Fruit fly (Drosophila melanogaster) S2 (cell line): ENCODE results near the gene CG15356.

Experiments
- CG8478 ChIP-seq: fragments of >200 bp; optimal IDR thresholded peaks from 2 replicates; lab custom pipeline; 2018
- CTCF ChIP-seq, 2 experiments: fragments of >200 bp; optimal IDR thresholded peaks; 2 replicates each; lab custom pipeline; 2018

DNA sequence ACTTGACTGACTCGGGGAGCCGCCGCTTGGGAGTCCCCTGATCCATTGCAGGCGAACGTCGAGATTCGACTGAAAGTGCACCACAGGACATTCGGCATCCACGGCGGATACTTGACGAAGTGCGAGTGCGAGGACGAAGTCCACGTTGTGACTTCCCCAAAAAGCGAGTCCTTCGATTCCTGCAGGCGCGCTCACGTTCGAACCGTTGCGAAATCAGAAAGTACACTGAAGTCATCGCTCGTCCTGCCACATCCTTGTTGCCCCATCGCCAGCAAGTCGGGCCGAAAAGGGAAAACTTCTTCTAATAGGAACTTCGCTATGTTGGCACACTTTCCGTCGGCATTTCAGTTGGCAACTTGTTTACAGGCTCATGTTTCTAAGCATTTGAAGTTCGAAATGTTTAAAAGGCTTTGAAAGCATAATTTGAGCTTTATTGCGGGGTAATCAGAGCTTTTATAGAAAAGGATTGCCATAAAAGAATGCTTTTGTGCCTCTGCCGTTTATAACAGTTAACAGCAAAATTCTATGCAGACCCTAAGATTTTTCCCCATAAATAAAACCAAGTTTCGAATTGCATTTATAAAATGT lies 25.6 kb upstream of the CG15356 start, which contains the start of gene CG33543:
- no peak for TF ChIP-seq CG8478
- TF ChIP-seq CTCF (optimal IDR thresholded peaks at IDR 0.05; lab: Kevin White, UChicago): no peak
